Fruit fly (Drosophila melanogaster) whole organism, embryonic: ENCODE results near the gene PIP82.

Experiments used
- Aef1 ChIP-seq: fragments of 200-800 bp; sonication (Bioruptor generic); IDR thresholded peaks from 3 replicates; pipeline ENCODE4 v1.3.6; 2022; ENCODE audit warnings: missing biosample characterization, missing genetic modification characterization
- CG12219 ChIP-seq: fragments of 200-800 bp; sonication (Bioruptor generic); optimal IDR thresholded peaks from 3 replicates; lab custom pipeline; 2018; ENCODE audit warnings: missing biosample characterization, mild to moderate bottlenecking, missing genetic modification characterization
- CG1233 ChIP-seq: fragments of 200-800 bp; sonication (Bioruptor generic); optimal IDR thresholded peaks from 4 replicates; lab custom pipeline; 2018; ENCODE audit warnings: missing biosample characterization, mild to moderate bottlenecking, missing genetic modification characterization
- CG1603 ChIP-seq: fragments of 200-800 bp; sonication (Bioruptor generic); optimal IDR thresholded peaks from 2 replicates; lab custom pipeline; 2019; ENCODE audit warnings: missing biosample characterization, mild to moderate bottlenecking, missing genetic modification characterization, moderate library complexity
- CG16813 ChIP-seq: fragments of 200-800 bp; sonication (Bioruptor generic); IDR thresholded peaks from 3 replicates; pipeline ENCODE4 v1.3.6; 2022; ENCODE audit warnings: missing biosample characterization, missing genetic modification characterization; ENCODE audit not compliant: partially characterized antibody
- CG2889 ChIP-seq: fragments of 200-800 bp; sonication (Bioruptor generic); IDR thresholded peaks from 3 replicates; pipeline ENCODE4 v1.3.6; 2022; ENCODE audit warnings: missing biosample characterization, missing genetic modification characterization
- CG31224 ChIP-seq: fragments of 200-800 bp; sonication (Bioruptor generic); IDR thresholded peaks from 2 replicates; pipeline ENCODE4 v1.3.6; 2022; ENCODE audit warnings: missing biosample characterization, missing genetic modification characterization
- CG33213 ChIP-seq: fragments of 200-800 bp; sonication (Bioruptor generic); optimal IDR thresholded peaks from 3 replicates; lab custom pipeline; 2016; ENCODE audit warnings: missing biosample characterization, missing genetic modification characterization
- CG34224 ChIP-seq: fragments of 200-800 bp; sonication (Bioruptor generic); IDR thresholded peaks from 3 replicates; pipeline ENCODE4 v1.3.6; 2022; ENCODE audit warnings: missing biosample characterization, missing genetic modification characterization; ENCODE audit not compliant: partially characterized antibody
- CG4328 ChIP-seq: fragments of 200-800 bp; sonication (Bioruptor generic); optimal IDR thresholded peaks from 3 replicates; lab custom pipeline; 2017; ENCODE audit warnings: missing biosample characterization, missing genetic modification reagents, missing genetic modification characterization
- CG6683 ChIP-seq: fragments of 200-800 bp; sonication (Bioruptor generic); optimal IDR thresholded peaks from 2 replicates; lab custom pipeline; 2017; ENCODE audit warnings: missing biosample characterization, mild to moderate bottlenecking, missing genetic modification characterization, missing genetic modification reagents
- CG6689 ChIP-seq: fragments of 200-800 bp; sonication (Bioruptor generic); IDR thresholded peaks from 2 replicates; pipeline ENCODE4 v1.3.6; 2022; ENCODE audit warnings: missing biosample characterization, missing genetic modification characterization
- CG8290 ChIP-seq, 3 experiments: fragments of 200-800 bp; sonication (Bioruptor generic); optimal IDR thresholded peaks; 2 replicates each; lab custom pipeline; 2016 to 2019; ENCODE audit warnings: missing biosample characterization in 3 of 3, missing genetic modification characterization in 3 of 3, mild to moderate bottlenecking in 2 of 3, moderate library complexity in 1 of 3
- CG8924 ChIP-seq: fragments of 200-800 bp; optimal IDR thresholded peaks from 3 replicates; lab custom pipeline; 2019; ENCODE audit warnings: missing biosample characterization, mild to moderate bottlenecking, missing genetic modification characterization, moderate library complexity
- CG9817 ChIP-seq: fragments of 200-800 bp; sonication (Bioruptor generic); optimal IDR thresholded peaks from 2 replicates; lab custom pipeline; 2018; ENCODE audit warnings: missing biosample characterization, mild to moderate bottlenecking, missing genetic modification characterization, moderate library complexity
- Camta ChIP-seq: fragments of 200-800 bp; sonication (Bioruptor generic); optimal IDR thresholded peaks from 2 replicates; lab custom pipeline; 2016; ENCODE audit warnings: missing biosample characterization, missing genetic modification characterization
- D19A ChIP-seq: fragments of 200-800 bp; optimal IDR thresholded peaks from 3 replicates; lab custom pipeline; 2019; ENCODE audit warnings: missing biosample characterization, mild to moderate bottlenecking, missing genetic modification characterization, moderate library complexity
- D19B ChIP-seq: fragments of 200-800 bp; sonication (Bioruptor generic); optimal IDR thresholded peaks from 2 replicates; lab custom pipeline; 2017; ENCODE audit warnings: missing biosample characterization, mild to moderate bottlenecking, missing genetic modification characterization
- Dfd ChIP-seq, 2 experiments: fragments of >200 bp; optimal IDR thresholded peaks; 2 replicates each; lab custom pipeline; 2017; ENCODE audit warnings: missing biosample characterization in 2 of 2, missing genetic modification characterization in 2 of 2
- Dip2 ChIP-seq: fragments of 200-800 bp; sonication (Bioruptor generic); IDR thresholded peaks from 2 replicates; pipeline ENCODE4 v1.3.6; 2022; ENCODE audit warnings: missing biosample characterization, missing genetic modification characterization
- Doc3 ChIP-seq: fragments of 200-800 bp; sonication (Bioruptor generic); IDR thresholded peaks from 3 replicates; pipeline ENCODE4 v1.3.6; 2022; ENCODE audit warnings: missing biosample characterization, missing genetic modification characterization; ENCODE audit not compliant: partially characterized antibody
- GATAe ChIP-seq: fragments of 200-800 bp; sonication (Bioruptor generic); conservative IDR thresholded peaks from 2 replicates; pipeline ENCODE4 v1.3.6; 2022; ENCODE audit warnings: missing biosample characterization, missing genetic modification characterization
- HLH3B ChIP-seq: fragments of 200-800 bp; sonication (Bioruptor generic); IDR thresholded peaks from 2 replicates; pipeline ENCODE4 v1.3.6; 2022; ENCODE audit warnings: missing biosample characterization, missing genetic modification characterization
- Lpt ChIP-seq: fragments of >200 bp; optimal IDR thresholded peaks from 2 replicates; lab custom pipeline; 2018; ENCODE audit warnings: missing biosample characterization, missing genetic modification characterization
- Mrtf ChIP-seq: fragments of 200-800 bp; sonication (Bioruptor generic); IDR thresholded peaks from 3 replicates; pipeline ENCODE4 v1.3.6; 2022; ENCODE audit warnings: missing biosample characterization, missing genetic modification characterization
- Opbp ChIP-seq: fragments of 200-800 bp; sonication (Bioruptor generic); IDR thresholded peaks from 3 replicates; pipeline ENCODE4 v1.3.6; 2022; ENCODE audit warnings: missing biosample characterization, missing genetic modification characterization; ENCODE audit not compliant: partially characterized antibody
- Optix ChIP-seq: fragments of 200-800 bp; sonication (Bioruptor generic); IDR thresholded peaks from 3 replicates; pipeline ENCODE4 v1.3.6; 2022; ENCODE audit warnings: missing biosample characterization, missing genetic modification characterization
- Rx ChIP-seq: fragments of 200-800 bp; sonication (Bioruptor generic); IDR thresholded peaks from 2 replicates; pipeline ENCODE4 v1.3.6; 2022; ENCODE audit warnings: missing biosample characterization, missing genetic modification characterization
- Tbp ChIP-seq: fragments of >200 bp; optimal IDR thresholded peaks from 2 replicates; lab custom pipeline; 2018; ENCODE audit warnings: missing biosample characterization, missing genetic modification characterization
- amos ChIP-seq: fragments of 200-800 bp; sonication (Bioruptor generic); IDR thresholded peaks from 2 replicates; pipeline ENCODE4 v1.3.6; 2022; ENCODE audit warnings: missing biosample characterization, missing genetic modification characterization; ENCODE audit not compliant: partially characterized antibody
- ara ChIP-seq: fragments of 200-800 bp; sonication (Bioruptor generic); IDR thresholded peaks from 2 replicates; pipeline ENCODE4 v1.3.6; 2022; ENCODE audit warnings: missing biosample characterization, missing genetic modification characterization
- ase ChIP-seq: fragments of 200-800 bp; sonication (Bioruptor generic); IDR thresholded peaks from 3 replicates; pipeline ENCODE4 v1.3.6; 2022; ENCODE audit warnings: missing biosample characterization, missing genetic modification characterization
- dmrt11E ChIP-seq: fragments of 200-800 bp; sonication (Bioruptor generic); optimal IDR thresholded peaks from 3 replicates; lab custom pipeline; 2018; ENCODE audit warnings: missing biosample characterization, mild to moderate bottlenecking, missing genetic modification characterization, moderate library complexity
- emc ChIP-seq: fragments of 200-800 bp; sonication (Bioruptor generic); optimal IDR thresholded peaks from 2 replicates; lab custom pipeline; 2016; ENCODE audit warnings: missing biosample characterization, missing genetic modification characterization
- fd3F ChIP-seq: fragments of 200-800 bp; sonication (Bioruptor generic); optimal IDR thresholded peaks from 2 replicates; lab custom pipeline; 2018; ENCODE audit warnings: missing biosample characterization, mild to moderate bottlenecking, missing genetic modification characterization, moderate library complexity
- gfzf ChIP-seq: fragments of 200-800 bp; sonication (Bioruptor generic); optimal IDR thresholded peaks from 2 replicates; lab custom pipeline; 2016; ENCODE audit warnings: missing biosample characterization, mild to moderate bottlenecking, missing genetic modification characterization, moderate library complexity
- jing ChIP-seq: fragments of 200-800 bp; sonication (Bioruptor generic); optimal IDR thresholded peaks from 2 replicates; lab custom pipeline; 2018; ENCODE audit warnings: missing biosample characterization, mild to moderate bottlenecking, missing genetic modification characterization
- klu ChIP-seq: fragments of 200-800 bp; sonication (Bioruptor generic); IDR thresholded peaks from 2 replicates; pipeline ENCODE4 v1.3.6; 2022; ENCODE audit warnings: missing biosample characterization, missing genetic modification characterization
- phol ChIP-seq: fragments of 200-800 bp; sonication (Bioruptor generic); optimal IDR thresholded peaks from 3 replicates; lab custom pipeline; 2018; ENCODE audit warnings: missing biosample characterization, mild to moderate bottlenecking, missing genetic modification characterization, moderate library complexity
- pum ChIP-seq: fragments of 200-800 bp; sonication (Bioruptor generic); optimal IDR thresholded peaks from 2 replicates; lab custom pipeline; 2016; ENCODE audit warnings: missing biosample characterization, missing genetic modification characterization
- seq ChIP-seq: fragments of 200-800 bp; sonication (Bioruptor generic); IDR thresholded peaks from 2 replicates; pipeline ENCODE4 v1.3.6; 2022; ENCODE audit warnings: missing biosample characterization, missing genetic modification characterization
- sim ChIP-seq: fragments of 200-800 bp; sonication (Bioruptor generic); IDR thresholded peaks from 2 replicates; pipeline ENCODE4 v1.3.6; 2022; ENCODE audit warnings: missing biosample characterization, missing genetic modification characterization
- sima ChIP-seq: fragments of 200-800 bp; sonication (Bioruptor generic); optimal IDR thresholded peaks from 2 replicates; lab custom pipeline; 2016; ENCODE audit warnings: missing biosample characterization, missing genetic modification characterization
- sisA ChIP-seq: fragments of 200-800 bp; sonication (Bioruptor generic); IDR thresholded peaks from 2 replicates; pipeline ENCODE4 v1.3.6; 2022; ENCODE audit warnings: missing biosample characterization, missing genetic modification characterization
- so ChIP-seq: fragments of 200-800 bp; sonication (Bioruptor generic); IDR thresholded peaks from 3 replicates; pipeline ENCODE4 v1.3.6; 2022; ENCODE audit warnings: missing biosample characterization, missing genetic modification characterization
- stwl ChIP-seq: fragments of 200-800 bp; sonication (Bioruptor generic); optimal IDR thresholded peaks from 3 replicates; lab custom pipeline; 2018; ENCODE audit warnings: missing biosample characterization, mild to moderate bottlenecking, missing genetic modification characterization, moderate library complexity
- tgo ChIP-seq: fragments of 200-800 bp; sonication (Bioruptor generic); IDR thresholded peaks from 3 replicates; pipeline ENCODE4 v1.3.6; 2022; ENCODE audit warnings: missing biosample characterization, missing genetic modification characterization
- tna ChIP-seq: fragments of 200-800 bp; sonication (Bioruptor generic); IDR thresholded peaks from 2 replicates; pipeline ENCODE4 v1.3.6; 2022; ENCODE audit warnings: missing biosample characterization, missing genetic modification characterization; ENCODE audit not compliant: partially characterized antibody
- trh ChIP-seq: fragments of 200-800 bp; sonication (Bioruptor generic); optimal IDR thresholded peaks from 2 replicates; lab custom pipeline; 2016; ENCODE audit warnings: missing biosample characterization, missing genetic modification characterization
- ttk ChIP-seq: fragments of 200-800 bp; sonication (Bioruptor generic); IDR thresholded peaks from 2 replicates; pipeline ENCODE4 v2.1.2; 2022; ENCODE audit warnings: missing biosample characterization, missing genetic modification characterization
- usp ChIP-seq: fragments of >200 bp; optimal IDR thresholded peaks from 2 replicates; lab custom pipeline; 2017; ENCODE audit warnings: missing biosample characterization, missing genetic modification characterization

PIP82 gene

DNA sequence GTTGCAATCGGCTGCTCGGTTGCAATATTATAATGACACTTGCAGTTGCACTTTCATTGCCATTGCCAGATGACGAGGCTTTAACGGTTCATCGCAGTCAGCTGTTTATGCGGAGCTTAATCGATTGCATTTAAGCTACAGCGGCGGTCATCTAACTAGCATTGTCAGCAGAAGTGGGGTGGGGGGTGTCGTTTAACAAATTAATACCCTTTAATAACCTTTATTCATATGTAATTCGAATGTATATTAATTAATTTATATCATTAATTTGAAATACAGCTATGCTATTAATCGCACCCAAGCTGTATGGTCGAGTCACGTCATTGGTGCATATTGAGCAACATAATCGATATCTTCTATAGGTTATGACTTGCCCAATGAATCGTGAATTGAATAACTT lies 36.6 kb downstream of the PIP82 start (continued):
- TF ChIP-seq Dfd (GFP tag; optimal IDR thresholded peaks at IDR 0.05; lab: Kevin White, UChicago) (no peak), tgo (peak; percentile 82), ttk (GFP tag; lab: Robert Waterston, UW) (peak; percentile 90), CG2889 (GFP tag; lab: Robert Waterston, UW) (peak; percentile 46; the same call in 2 of the 3 replicates), ara (peak; percentile 77), CG1603 (tag; lab: Kevin White, UChicago) (peak; percentile 81), Rx (GFP tag; lab: Robert Waterston, UW) (peak; percentile 76), tna (no peak), CG4328 (peak; percentile 21), Optix (peak; percentile 86), stwl (no peak), GATAe (GFP tag; lab: Robert Waterston, UW) (0 out of 2 replicates have a peak, but pooled peaks have one; percentile 19), CG33213 (GFP tag; lab: Kevin White, UChicago) (no peak), trh (GFP tag; lab: Kevin White, UChicago) (peak; percentile 48), pum (GFP tag; lab: Kevin White, UChicago) (peak; percentile 15), D19B (GFP tag; lab: Kevin White, UChicago) (peak; percentile 17), CG34224 (GFP tag; lab: Robert Waterston, UW) (no peak), fd3F (GFP tag; lab: Kevin White, UChicago) (peak; percentile 47), CG6683 (GFP tag; lab: Kevin White, UChicago) (no peak), amos (GFP tag; lab: Robert Waterston, UW) (no peak), CG8924 (tag; lab: Kevin White, UChicago) (peak; percentile 76), Aef1 (GFP tag; lab: Robert Waterston, UW) (peak; percentile 83), usp (GFP tag; lab: Kevin White, UChicago) (no peak), Lpt (GFP tag; lab: Kevin White, UChicago) (no peak), Dip2 (no peak), seq (GFP tag; lab: Robert Waterston, UW) (peak; percentile 68), HLH3B (GFP tag; lab: Robert Waterston, UW) (peak; percentile 92), Mrtf (GFP tag; lab: Robert Waterston, UW) (peak; percentile 79), CG12219 (peak; percentile 74), D19A (peak; percentile 74), dmrt11E (tag; lab: Kevin White, UChicago) (peak; percentile 39), CG1233 (GFP tag; lab: Kevin White, UChicago) (peak; percentile 73), CG16813 (GFP tag; lab: Robert Waterston, UW) (no peak), sima (no peak), Doc3 (GFP tag; lab: Robert Waterston, UW) (no peak), CG6689 (GFP tag; lab: Robert Waterston, UW) (peak; percentile 89), CG31224 (GFP tag; lab: Robert Waterston, UW) (peak; percentile 56; the same call in 1 of the 2 replicates), Opbp (no peak), phol (peak; percentile 82), emc (no peak), sim (GFP tag; lab: Robert Waterston, UW) (peak; percentile 78), CG8290 (GFP tag; optimal IDR thresholded peaks at IDR 0.05; lab: Kevin White, UChicago) (peak; percentile 4), CG8290 (tag; optimal IDR thresholded peaks at IDR 0.05; lab: Kevin White, UChicago) (peak in 1 of 2 experiments; percentile 51), sisA (GFP tag; lab: Robert Waterston, UW) (peak; percentile 91), CG9817 (peak; percentile 72), Tbp (GFP tag; lab: Kevin White, UChicago) (no peak), klu (0 out of 2 replicates have a peak, but pooled peaks have one; percentile 26), so (GFP tag; lab: Robert Waterston, UW) (peak; percentile 84; the same call in 2 of the 3 replicates), gfzf (GFP tag; lab: Kevin White, UChicago) (no peak), jing (GFP tag; lab: Kevin White, UChicago) (peak; percentile 55), ase (peak; percentile 89), Camta (GFP tag; lab: Kevin White, UChicago) (no peak)
